Fruit fly (Drosophila melanogaster) whole organism, embryonic: ENCODE data around the gene Seipin.

Experiments
- Aef1 ChIP-seq: fragments of 200-800 bp; sonication (Bioruptor generic); IDR thresholded peaks from 3 replicates; pipeline ENCODE4 v1.3.6; 2022; ENCODE audit warnings: missing biosample characterization, missing genetic modification characterization
- CG11456 ChIP-seq: fragments of 200-800 bp; sonication (Bioruptor generic); IDR thresholded peaks from 3 replicates; pipeline ENCODE4 v1.3.6; 2022; ENCODE audit warnings: missing biosample characterization, missing genetic modification characterization
- CG11504 ChIP-seq: fragments of 200-800 bp; sonication (Bioruptor generic); optimal IDR thresholded peaks from 3 replicates; lab custom pipeline; 2019; ENCODE audit warnings: missing biosample characterization, mild to moderate bottlenecking, missing genetic modification characterization, moderate library complexity
- CG11695 ChIP-seq: fragments of 200-800 bp; sonication (Bioruptor generic); IDR thresholded peaks from 3 replicates; pipeline ENCODE4 v1.3.6; 2022; ENCODE audit warnings: missing biosample characterization, missing genetic modification characterization
- CG13775 ChIP-seq: fragments of 200-800 bp; sonication (Bioruptor generic); optimal IDR thresholded peaks from 3 replicates; lab custom pipeline; 2017; ENCODE audit warnings: missing biosample characterization, mild to moderate bottlenecking, missing genetic modification characterization
- CG14014 ChIP-seq: fragments of 200-800 bp; sonication (Bioruptor generic); IDR thresholded peaks from 2 replicates; pipeline ENCODE4 v1.3.6; 2022; ENCODE audit warnings: missing biosample characterization, missing genetic modification characterization
- CG17385 ChIP-seq: fragments of 200-800 bp; sonication (Bioruptor generic); optimal IDR thresholded peaks from 3 replicates; lab custom pipeline; 2018; ENCODE audit warnings: missing biosample characterization, mild to moderate bottlenecking, missing genetic modification characterization
- CG2120 ChIP-seq: fragments of 200-800 bp; sonication (Bioruptor generic); optimal IDR thresholded peaks from 3 replicates; lab custom pipeline; 2016; ENCODE audit warnings: missing biosample characterization, missing genetic modification characterization
- CG2678 ChIP-seq: fragments of 200-800 bp; sonication (Bioruptor generic); optimal IDR thresholded peaks from 3 replicates; lab custom pipeline; 2019; ENCODE audit warnings: missing biosample characterization, mild to moderate bottlenecking, missing genetic modification characterization, moderate library complexity
- CG2889 ChIP-seq: fragments of 200-800 bp; sonication (Bioruptor generic); IDR thresholded peaks from 3 replicates; pipeline ENCODE4 v1.3.6; 2022; ENCODE audit warnings: missing biosample characterization, missing genetic modification characterization
- CG30403 ChIP-seq: fragments of 200-800 bp; sonication (Bioruptor generic); optimal IDR thresholded peaks from 3 replicates; lab custom pipeline; 2016; ENCODE audit warnings: missing biosample characterization, missing genetic modification characterization
- CG31388 ChIP-seq: fragments of 200-800 bp; sonication (Bioruptor generic); optimal IDR thresholded peaks from 2 replicates; lab custom pipeline; 2016; ENCODE audit warnings: missing biosample characterization, missing genetic modification characterization
- CG4424 ChIP-seq: fragments of 200-800 bp; sonication (Bioruptor generic); optimal IDR thresholded peaks from 3 replicates; lab custom pipeline; 2016; ENCODE audit warnings: missing biosample characterization, missing genetic modification characterization
- CG6683 ChIP-seq: fragments of 200-800 bp; sonication (Bioruptor generic); optimal IDR thresholded peaks from 2 replicates; lab custom pipeline; 2017; ENCODE audit warnings: missing biosample characterization, mild to moderate bottlenecking, missing genetic modification characterization, missing genetic modification reagents
- CG6689 ChIP-seq: fragments of 200-800 bp; sonication (Bioruptor generic); IDR thresholded peaks from 2 replicates; pipeline ENCODE4 v1.3.6; 2022; ENCODE audit warnings: missing biosample characterization, missing genetic modification characterization
- CG7786 ChIP-seq: fragments of 200-800 bp; sonication (Bioruptor generic); optimal IDR thresholded peaks from 2 replicates; lab custom pipeline; 2016; ENCODE audit warnings: missing biosample characterization, missing genetic modification characterization
- CG7963 ChIP-seq: fragments of 200-800 bp; sonication (Bioruptor generic); IDR thresholded peaks from 3 replicates; pipeline ENCODE4 v1.3.6; 2022; ENCODE audit warnings: missing biosample characterization, missing genetic modification characterization; ENCODE audit not compliant: partially characterized antibody
- CG8290 ChIP-seq, 3 experiments: fragments of 200-800 bp; sonication (Bioruptor generic); optimal IDR thresholded peaks; 2 replicates each; lab custom pipeline; 2016 to 2019; ENCODE audit warnings: missing biosample characterization in 3 of 3, missing genetic modification characterization in 3 of 3, mild to moderate bottlenecking in 2 of 3, moderate library complexity in 1 of 3
- CG9932 ChIP-seq: fragments of 200-800 bp; sonication (Bioruptor generic); IDR thresholded peaks from 2 replicates; pipeline ENCODE4 v1.3.6; 2022; ENCODE audit warnings: missing biosample characterization, missing genetic modification characterization
- Dad ChIP-seq: fragments of 200-800 bp; sonication (Bioruptor generic); optimal IDR thresholded peaks from 3 replicates; lab custom pipeline; 2016; ENCODE audit warnings: missing biosample characterization, missing genetic modification characterization
- E2f1 ChIP-seq: fragments of 200-800 bp; sonication (Bioruptor generic); IDR thresholded peaks from 2 replicates; pipeline ENCODE4 v1.3.6; 2022; ENCODE audit warnings: missing biosample characterization, missing genetic modification characterization
- Fer1 ChIP-seq: fragments of 200-800 bp; sonication (Bioruptor generic); optimal IDR thresholded peaks from 2 replicates; lab custom pipeline; 2017; ENCODE audit warnings: missing biosample characterization, mild to moderate bottlenecking, missing genetic modification characterization
- Fer3 ChIP-seq: fragments of 200-800 bp; sonication (Bioruptor generic); optimal IDR thresholded peaks from 2 replicates; lab custom pipeline; 2018; ENCODE audit warnings: missing biosample characterization, mild to moderate bottlenecking, missing genetic modification characterization, moderate library complexity
- Hr51 ChIP-seq, 2 experiments: fragments of 200-800 bp; sonication (Bioruptor generic); optimal IDR thresholded peaks; 2 replicates in 1 of 2; 3 replicates in 1 of 2; lab custom pipeline; 2016 to 2018; ENCODE audit warnings: missing biosample characterization in 2 of 2, missing genetic modification characterization in 2 of 2, mild to moderate bottlenecking in 1 of 2, moderate library complexity in 1 of 2
- Meics ChIP-seq: fragments of 200-800 bp; sonication (Bioruptor generic); optimal IDR thresholded peaks from 2 replicates; lab custom pipeline; 2017; ENCODE audit warnings: missing biosample characterization, mild to moderate bottlenecking, missing genetic modification characterization
- Mes4 ChIP-seq: fragments of 200-800 bp; sonication (Bioruptor generic); optimal IDR thresholded peaks from 2 replicates; lab custom pipeline; 2016; ENCODE audit warnings: missing biosample characterization, missing genetic modification characterization
- Optix ChIP-seq: fragments of 200-800 bp; sonication (Bioruptor generic); IDR thresholded peaks from 3 replicates; pipeline ENCODE4 v1.3.6; 2022; ENCODE audit warnings: missing biosample characterization, missing genetic modification characterization
- Ptx1 ChIP-seq: fragments of 200-800 bp; sonication (Bioruptor generic); IDR thresholded peaks from 2 replicates; pipeline ENCODE4 v1.3.6; 2022; ENCODE audit warnings: missing biosample characterization, missing genetic modification characterization
- Rfx ChIP-seq: fragments of 200-800 bp; sonication (Bioruptor generic); IDR thresholded peaks from 2 replicates; pipeline ENCODE4 v1.3.6; 2022; ENCODE audit warnings: missing biosample characterization, missing genetic modification characterization
- Sox102F ChIP-seq: fragments of 200-800 bp; sonication (Bioruptor generic); optimal IDR thresholded peaks from 2 replicates; lab custom pipeline; 2018; ENCODE audit warnings: missing biosample characterization, mild to moderate bottlenecking, missing genetic modification characterization, moderate library complexity
- Ssrp ChIP-seq: fragments of 200-800 bp; sonication (Bioruptor generic); optimal IDR thresholded peaks from 2 replicates; lab custom pipeline; 2018; ENCODE audit warnings: missing biosample characterization, mild to moderate bottlenecking, missing genetic modification characterization, moderate library complexity
- Xbp1 ChIP-seq: fragments of 200-800 bp; sonication (Bioruptor generic); optimal IDR thresholded peaks from 3 replicates; lab custom pipeline; 2016; ENCODE audit warnings: missing biosample characterization, mild to moderate bottlenecking, missing genetic modification characterization
- al ChIP-seq: fragments of 200-800 bp; sonication (Bioruptor generic); IDR thresholded peaks from 2 replicates; pipeline ENCODE4 v1.3.6; 2022; ENCODE audit warnings: missing biosample characterization, missing genetic modification characterization
- disco-r ChIP-seq: fragments of 200-800 bp; sonication (Bioruptor generic); optimal IDR thresholded peaks from 2 replicates; lab custom pipeline; 2016; ENCODE audit warnings: missing biosample characterization, missing genetic modification characterization
- ewg ChIP-seq: fragments of 200-800 bp; sonication (Bioruptor generic); optimal IDR thresholded peaks from 3 replicates; lab custom pipeline; 2017; ENCODE audit warnings: mild to moderate bottlenecking, missing biosample characterization, missing genetic modification reagents, missing genetic modification characterization
- gem ChIP-seq: fragments of 200-800 bp; sonication (Bioruptor generic); optimal IDR thresholded peaks from 2 replicates; lab custom pipeline; 2019; ENCODE audit warnings: missing biosample characterization, mild to moderate bottlenecking, missing genetic modification characterization, moderate library complexity
- grau ChIP-seq: fragments of 200-800 bp; optimal IDR thresholded peaks from 3 replicates; lab custom pipeline; 2019; ENCODE audit warnings: missing biosample characterization, mild to moderate bottlenecking, missing genetic modification characterization, moderate library complexity
- hkb ChIP-seq, 2 experiments: fragments of 200-800 bp in 1 of 2; fragments of >200 bp in 1 of 2; sonication (Bioruptor generic) in 1 of 2; IDR thresholded peaks in 1 of 2; optimal IDR thresholded peaks in 1 of 2; 2 replicates each; pipeline versions ENCODE4 v1.3.6 to Lab custom; 2017 to 2022; ENCODE audit warnings: missing biosample characterization in 1 of 2, missing genetic modification characterization in 1 of 2
- ind ChIP-seq: fragments of 200-800 bp; sonication (Bioruptor generic); optimal IDR thresholded peaks from 3 replicates; lab custom pipeline; 2016; ENCODE audit warnings: missing biosample characterization, missing genetic modification characterization
- pan ChIP-seq, 4 experiments: fragments of >200 bp in 3 of 4; fragments of 200-800 bp in 1 of 4; sonication (Bioruptor generic) in 1 of 4; optimal IDR thresholded peaks in 3 of 4; IDR thresholded peaks in 1 of 4; 2 replicates each; pipeline versions ENCODE4 v1.3.6 to Lab custom; 2017 to 2022; ENCODE audit warnings: missing biosample characterization in 2 of 4, missing genetic modification characterization in 2 of 4, mixed read lengths in 1 of 4
- pfk ChIP-seq: fragments of 200-800 bp; sonication (Bioruptor generic); optimal IDR thresholded peaks from 2 replicates; lab custom pipeline; 2018; ENCODE audit warnings: missing biosample characterization, mild to moderate bottlenecking, missing genetic modification characterization, moderate library complexity
- sisA ChIP-seq: fragments of 200-800 bp; sonication (Bioruptor generic); IDR thresholded peaks from 2 replicates; pipeline ENCODE4 v1.3.6; 2022; ENCODE audit warnings: missing biosample characterization, missing genetic modification characterization
- slbo ChIP-seq: fragments of 200-800 bp; sonication (Bioruptor generic); IDR thresholded peaks from 2 replicates; pipeline ENCODE4 v1.3.6; 2022; ENCODE audit warnings: missing biosample characterization, missing genetic modification characterization
- so ChIP-seq: fragments of 200-800 bp; sonication (Bioruptor generic); IDR thresholded peaks from 3 replicates; pipeline ENCODE4 v1.3.6; 2022; ENCODE audit warnings: missing biosample characterization, missing genetic modification characterization
- tgo ChIP-seq: fragments of 200-800 bp; sonication (Bioruptor generic); IDR thresholded peaks from 3 replicates; pipeline ENCODE4 v1.3.6; 2022; ENCODE audit warnings: missing biosample characterization, missing genetic modification characterization
- ttk ChIP-seq: fragments of 200-800 bp; sonication (Bioruptor generic); IDR thresholded peaks from 2 replicates; pipeline ENCODE4 v2.1.2; 2022; ENCODE audit warnings: missing biosample characterization, missing genetic modification characterization
- vvl ChIP-seq: fragments of 200-800 bp; sonication (Bioruptor generic); IDR thresholded peaks from 2 replicates; pipeline ENCODE4 v1.3.6; 2022; ENCODE audit warnings: missing biosample characterization, missing genetic modification characterization

Seipin gene

dm6 chrX:2637914-2638313 lies 18.3 kb downstream of the Seipin start:
- TF ChIP-seq ttk (GFP tag; lab: Robert Waterston, UW) (no peak), CG6683 (GFP tag; lab: Kevin White, UChicago) (no peak), CG8290 (GFP tag; optimal IDR thresholded peaks at IDR 0.05; lab: Kevin White, UChicago) (no peak), CG8290 (tag; optimal IDR thresholded peaks at IDR 0.05; lab: Kevin White, UChicago) (no peak), CG7963 (no peak), disco-r (GFP tag; lab: Kevin White, UChicago) (no peak)

dm6 chrX:2638646-2639045 lies 19.0 kb downstream of the Seipin start:
- TF ChIP-seq pan (optimal IDR thresholded peaks at IDR 0.05; lab: Kevin White, UChicago) (no peak), pan (GFP tag; optimal IDR thresholded peaks at IDR 0.05 in 1 of 2, IDR thresholded peaks at IDR 0.05 in 1 of 2) (peak in 1 of 2 experiments; percentile 28), Ptx1 (GFP tag; lab: Robert Waterston, UW) (peak; percentile 24; the same call in 1 of the 2 replicates), Ssrp (tag; lab: Kevin White, UChicago) (peak; percentile 2), ind (GFP tag; lab: Kevin White, UChicago) (peak; percentile 5), CG11456 (0 out of 3 replicates have a peak, but pooled peaks have one; percentile 33), sisA (GFP tag; lab: Robert Waterston, UW) (peak; percentile 36; the same call in 1 of the 2 replicates), CG2120 (GFP tag; lab: Kevin White, UChicago) (peak; percentile 61), Hr51 (GFP tag; optimal IDR thresholded peaks at IDR 0.05; lab: Kevin White, UChicago) (peak in 1 of 2 experiments; percentile 10), CG7786 (peak; percentile 4), hkb (optimal IDR thresholded peaks at IDR 0.05; lab: Kevin White, UChicago) (no peak), hkb (GFP tag; IDR thresholded peaks at IDR 0.05; lab: Robert Waterston, UW) (peak; percentile 52), Fer3 (tag; lab: Kevin White, UChicago) (peak; percentile 2), CG2889 (GFP tag; lab: Robert Waterston, UW) (0 out of 3 replicates have a peak, but pooled peaks have one; percentile 11), CG4424 (GFP tag; lab: Kevin White, UChicago) (peak; percentile 9), CG11504 (tag; lab: Kevin White, UChicago) (peak; percentile 13), gem (tag; lab: Kevin White, UChicago) (peak; percentile 43), Aef1 (peak; percentile 23; the same call in 1 of the 3 replicates), E2f1 (no peak), grau (tag; lab: Kevin White, UChicago) (peak; percentile 1), Sox102F (GFP tag; lab: Kevin White, UChicago) (peak; percentile 25), ewg (no peak), CG17385 (no peak), so (GFP tag; lab: Robert Waterston, UW) (no peak), pfk (GFP tag; lab: Kevin White, UChicago) (no peak), CG13775 (GFP tag; lab: Kevin White, UChicago) (peak; percentile 4), Optix (GFP tag; lab: Robert Waterston, UW) (no peak), Xbp1 (GFP tag; lab: Kevin White, UChicago) (peak; percentile 8), vvl (GFP tag; lab: Robert Waterston, UW) (0 out of 2 replicates have a peak, but pooled peaks have one; percentile 16), CG2678 (tag; lab: Kevin White, UChicago) (peak; percentile 40), CG31388 (GFP tag; lab: Kevin White, UChicago) (no peak), al (peak; percentile 22; the same call in 1 of the 2 replicates), Meics (GFP tag; lab: Kevin White, UChicago) (peak; percentile 91), Mes4 (GFP tag; lab: Kevin White, UChicago) (no peak), Fer1 (GFP tag; lab: Kevin White, UChicago) (peak; percentile 33), Dad (GFP tag; lab: Kevin White, UChicago) (no peak), slbo (peak; percentile 58; the same call in 1 of the 2 replicates), CG11695 (GFP tag; lab: Robert Waterston, UW) (0 out of 3 replicates have a peak, but pooled peaks have one; percentile 17), tgo (peak; percentile 37; the same call in 1 of the 3 replicates), CG6689 (0 out of 2 replicates have a peak, but pooled peaks have one; percentile 19), CG9932 (GFP tag; lab: Robert Waterston, UW) (peak; percentile 51), Rfx (GFP tag; lab: Robert Waterston, UW) (peak; percentile 48; the same call in 1 of the 2 replicates), CG14014 (0 out of 2 replicates have a peak, but pooled peaks have one; percentile 14), CG30403 (peak; percentile 33)
